Worm (Caenorhabditis elegans) whole organism, L1 larva: Measurements from ENCODE around the gene epic-2.

Source experiments
- C16A3.4 ChIP-seq: fragments of 150-350 bp; optimal IDR thresholded peaks from 2 replicates; lab custom pipeline; 2014; ENCODE audit warnings: missing biosample characterization, missing genetic modification characterization
- C34B4.2 ChIP-seq: sonication (generic microtip); optimal IDR thresholded peaks from 2 replicates; lab custom pipeline; 2017; ENCODE audit warnings: mild to moderate bottlenecking, missing genetic modification characterization, missing compliant biosample characterization
- Y116A8C.19 ChIP-seq: sonication (generic microtip); optimal IDR thresholded peaks from 2 replicates; lab custom pipeline; 2016; ENCODE audit warnings: missing compliant biosample characterization, missing genetic modification characterization, borderline replicate concordance
- alr-1 ChIP-seq: fragments of 200-800 bp; sonication (Bioruptor generic); optimal IDR thresholded peaks from 2 replicates; lab custom pipeline; 2018; ENCODE audit warnings: borderline replicate concordance, mild to moderate bottlenecking, missing genetic modification characterization, missing compliant biosample characterization
- ama-1 ChIP-seq: fragments of 150-350 bp; optimal IDR thresholded peaks from 2 replicates; lab custom pipeline; 2014
- blmp-1 ChIP-seq: fragments of 150-350 bp; optimal IDR thresholded peaks from 2 replicates; lab custom pipeline; 2014; ENCODE audit warnings: missing biosample characterization, missing genetic modification characterization
- ceh-63 ChIP-seq: fragments of 200-800 bp; sonication (Bioruptor generic); optimal IDR thresholded peaks from 2 replicates; lab custom pipeline; 2018; ENCODE audit warnings: mild to moderate bottlenecking, missing genetic modification characterization, missing compliant biosample characterization
- ceh-82 ChIP-seq, 3 experiments: fragments of 150-350 bp in 1 of 3; sonication (generic microtip) in 2 of 3; optimal IDR thresholded peaks; 2 replicates each; lab custom pipeline; 2014 to 2017; ENCODE audit warnings: missing biosample characterization in 3 of 3, missing genetic modification characterization in 3 of 3
- ceh-90 ChIP-seq: sonication (generic microtip); optimal IDR thresholded peaks from 2 replicates; lab custom pipeline; 2016; ENCODE audit warnings: missing genetic modification characterization, missing compliant biosample characterization
- dpl-1 ChIP-seq, 3 experiments: fragments of 150-350 bp in 2 of 3; sonication (generic microtip) in 1 of 3; optimal IDR thresholded peaks; 2 replicates each; lab custom pipeline; 2014 to 2017; ENCODE audit warnings: missing biosample characterization in 3 of 3, missing genetic modification characterization in 3 of 3, missing genetic modification reagents in 3 of 3
- dsc-1 ChIP-seq: sonication (generic microtip); optimal IDR thresholded peaks from 2 replicates; lab custom pipeline; 2016; ENCODE audit warnings: mild to moderate bottlenecking, missing genetic modification characterization, missing compliant biosample characterization
- efl-1 ChIP-seq, 4 experiments: fragments of 150-350 bp; optimal IDR thresholded peaks in 3 of 4; peaks in 1 of 4; 1 replicate in 1 of 4; 2 replicates in 3 of 4; lab custom pipeline; 2014; ENCODE audit warnings: missing biosample characterization in 2 of 4, missing genetic modification characterization in 2 of 4, missing genetic modification reagents in 2 of 4
- efl-3 ChIP-seq: fragments of 200-800 bp; sonication (Bioruptor generic); optimal IDR thresholded peaks from 2 replicates; lab custom pipeline; 2018; ENCODE audit warnings: mild to moderate bottlenecking, missing genetic modification characterization, missing compliant biosample characterization
- egl-13 ChIP-seq: sonication (generic microtip); optimal IDR thresholded peaks from 2 replicates; lab custom pipeline; 2016; ENCODE audit warnings: missing genotype, missing genetic modification reagents, missing genetic modification characterization, missing compliant biosample characterization
- elt-2 ChIP-seq: sonication (generic microtip); optimal IDR thresholded peaks from 2 replicates; lab custom pipeline; 2016; ENCODE audit warnings: missing genetic modification characterization, mild to moderate bottlenecking, inconsistent platforms, missing compliant biosample characterization, missing genetic modification reagents
- ets-5 ChIP-seq: fragments of 200-800 bp; sonication (Bioruptor generic); IDR thresholded peaks from 2 replicates; pipeline ENCODE4 v1.3.6; 2022; ENCODE audit warnings: missing genetic modification characterization, missing compliant biosample characterization
- fkh-10 ChIP-seq: sonication (generic microtip); optimal IDR thresholded peaks from 2 replicates; lab custom pipeline; 2017; ENCODE audit warnings: missing biosample characterization, missing genetic modification reagents, missing genetic modification characterization
- fkh-4 ChIP-seq: sonication (generic microtip); optimal IDR thresholded peaks from 2 replicates; lab custom pipeline; 2016; ENCODE audit warnings: missing compliant biosample characterization, missing genetic modification characterization, borderline replicate concordance
- grh-1 ChIP-seq: fragments of 200-800 bp; sonication (Bioruptor generic); IDR thresholded peaks from 2 replicates; pipeline ENCODE4 v1.3.6; 2022; ENCODE audit warnings: missing genetic modification reagents, missing genetic modification characterization, missing compliant biosample characterization
- hlh-17 ChIP-seq: fragments of 200-800 bp; sonication (Bioruptor generic); optimal IDR thresholded peaks from 2 replicates; lab custom pipeline; 2018; ENCODE audit warnings: missing genetic modification characterization, mild to moderate bottlenecking, missing compliant biosample characterization, moderate library complexity, borderline replicate concordance
- hpl-2 ChIP-seq: fragments of 150-350 bp; optimal IDR thresholded peaks from 2 replicates; lab custom pipeline; 2014; ENCODE audit warnings: missing biosample characterization, missing genetic modification reagents, missing genetic modification characterization
- isw-1 ChIP-seq: fragments of 200-800 bp; sonication (Bioruptor generic); IDR thresholded peaks from 2 replicates; pipeline ENCODE4 v1.3.6; 2022; ENCODE audit warnings: missing genetic modification characterization, missing compliant biosample characterization
- jun-1 ChIP-seq: fragments of 150-350 bp; optimal IDR thresholded peaks from 2 replicates; lab custom pipeline; 2014; ENCODE audit warnings: missing biosample characterization, missing genetic modification reagents, missing genetic modification characterization
- lin-13 ChIP-seq: fragments of 150-350 bp; optimal IDR thresholded peaks from 2 replicates; lab custom pipeline; 2014; ENCODE audit warnings: missing biosample characterization, missing genetic modification reagents, missing genetic modification characterization
- lin-14 ChIP-seq: fragments of 200-800 bp; sonication (Bioruptor generic); optimal IDR thresholded peaks from 2 replicates; lab custom pipeline; 2018; ENCODE audit warnings: mild to moderate bottlenecking, missing genetic modification characterization, moderate library complexity, missing compliant biosample characterization
- lin-15B ChIP-seq: fragments of 150-350 bp; sonication (generic microtip); optimal IDR thresholded peaks from 3 replicates; lab custom pipeline; 2014; ENCODE audit warnings: missing biosample characterization, missing genetic modification characterization
- lin-35 ChIP-seq, 2 experiments: fragments of 150-350 bp; optimal IDR thresholded peaks; 2 replicates each; lab custom pipeline; 2014; ENCODE audit warnings: missing biosample characterization in 2 of 2, missing genetic modification characterization in 2 of 2, missing genetic modification reagents in 2 of 2
- lin-39 ChIP-seq: fragments of 150-350 bp; optimal IDR thresholded peaks from 2 replicates; lab custom pipeline; 2014; ENCODE audit warnings: missing biosample characterization, missing genetic modification reagents, missing genetic modification characterization
- mef-2 ChIP-seq: fragments of 150-350 bp; optimal IDR thresholded peaks from 2 replicates; lab custom pipeline; 2014; ENCODE audit warnings: missing biosample characterization, missing genetic modification characterization
- nhr-19 ChIP-seq: fragments of 200-800 bp; sonication (Bioruptor generic); conservative IDR thresholded peaks from 2 replicates; pipeline ENCODE4 v1.3.6; 2022; ENCODE audit warnings: missing genetic modification characterization, missing compliant biosample characterization
- nhr-20 ChIP-seq: sonication (generic microtip); optimal IDR thresholded peaks from 2 replicates; lab custom pipeline; 2016; ENCODE audit warnings: mild to moderate bottlenecking, missing genetic modification characterization, missing compliant biosample characterization
- nhr-237 ChIP-seq: fragments of 150-350 bp; optimal IDR thresholded peaks from 2 replicates; lab custom pipeline; 2014; ENCODE audit warnings: missing biosample characterization, missing genetic modification characterization
- nhr-47 ChIP-seq: sonication (generic microtip); optimal IDR thresholded peaks from 2 replicates; lab custom pipeline; 2016; ENCODE audit warnings: mild to moderate bottlenecking, missing genetic modification characterization, moderate library complexity, missing compliant biosample characterization
- nhr-77 ChIP-seq: fragments of 150-350 bp; optimal IDR thresholded peaks from 2 replicates; lab custom pipeline; 2014; ENCODE audit warnings: missing biosample characterization, missing genetic modification characterization
- pag-3 ChIP-seq: sonication (generic microtip); optimal IDR thresholded peaks from 2 replicates; lab custom pipeline; 2017; ENCODE audit warnings: missing genetic modification characterization, mild to moderate bottlenecking, missing compliant biosample characterization, antibody characterized with exemption, borderline replicate concordance; ENCODE audit not compliant: insufficient read depth
- pax-3 ChIP-seq: fragments of 200-800 bp; sonication (Bioruptor generic); optimal IDR thresholded peaks from 2 replicates; lab custom pipeline; 2018; ENCODE audit warnings: mild to moderate bottlenecking, missing genetic modification characterization, moderate library complexity, missing compliant biosample characterization
- skn-1 ChIP-seq: fragments of 150-350 bp; optimal IDR thresholded peaks from 2 replicates; lab custom pipeline; 2014; ENCODE audit warnings: missing biosample characterization, missing genetic modification characterization
- snpc-4 ChIP-seq: fragments of 150-350 bp; optimal IDR thresholded peaks from 2 replicates; lab custom pipeline; 2014; ENCODE audit warnings: missing biosample characterization, missing genetic modification characterization
- snu-23 ChIP-seq: sonication (generic microtip); optimal IDR thresholded peaks from 2 replicates; lab custom pipeline; 2016; ENCODE audit warnings: missing genetic modification characterization, missing compliant biosample characterization
- sox-4 ChIP-seq: sonication (generic microtip); optimal IDR thresholded peaks from 2 replicates; lab custom pipeline; 2016; ENCODE audit warnings: missing genetic modification characterization, missing compliant biosample characterization
- sptf-1 ChIP-seq: fragments of 150-350 bp; optimal IDR thresholded peaks from 2 replicates; lab custom pipeline; 2014; ENCODE audit warnings: missing biosample characterization, missing genetic modification characterization
- tbx-2 ChIP-seq: sonication (generic microtip); optimal IDR thresholded peaks from 2 replicates; lab custom pipeline; 2016; ENCODE audit warnings: missing genetic modification characterization, missing compliant biosample characterization
- unc-62 ChIP-seq: fragments of 150-350 bp; optimal IDR thresholded peaks from 2 replicates; lab custom pipeline; 2014; ENCODE audit warnings: missing biosample characterization, missing genetic modification reagents, missing genetic modification characterization
- unc-98 ChIP-seq: fragments of 200-800 bp; sonication (Bioruptor generic); IDR thresholded peaks from 2 replicates; pipeline ENCODE4 v1.3.6; 2022; ENCODE audit warnings: missing genetic modification characterization, missing compliant biosample characterization
- vab-15 ChIP-seq: sonication (generic microtip); optimal IDR thresholded peaks from 2 replicates; lab custom pipeline; 2017; ENCODE audit warnings: missing genotype, mild to moderate bottlenecking, missing genetic modification characterization, missing compliant biosample characterization
- ztf-11 ChIP-seq, 2 experiments: sonication (generic microtip); optimal IDR thresholded peaks; 2 replicates each; lab custom pipeline; 2016 to 2017; ENCODE audit warnings: missing genetic modification characterization in 2 of 2, missing biosample characterization in 1 of 2, missing compliant biosample characterization in 1 of 2

The epic-2 gene

DNA sequence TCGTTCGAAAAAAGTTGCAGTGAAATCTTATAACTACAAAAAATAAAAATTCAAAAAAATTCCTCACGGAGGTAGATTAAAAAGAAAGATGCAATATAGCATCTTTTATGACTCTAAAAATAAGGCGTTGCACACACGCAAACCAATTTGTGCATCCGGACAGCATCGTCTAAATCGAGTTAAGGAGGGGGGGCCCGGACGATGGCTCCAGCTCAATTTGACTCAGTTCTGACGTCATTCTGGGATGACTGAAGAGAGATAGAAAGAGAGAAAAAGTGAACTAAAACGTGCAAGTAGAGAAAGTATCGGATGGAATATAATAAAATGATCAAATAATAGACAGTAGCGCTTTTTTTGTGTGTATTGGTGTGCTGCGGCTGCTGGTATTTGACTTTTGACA is 45.4 kb downstream of the epic-2 start (continued):
- TF ChIP-seq egl-13 (tag; lab: Kevin White, UChicago), result peak; percentile 21
- no peak for TF ChIP-seq fkh-4 (tag; lab: Kevin White, UChicago)
- TF ChIP-seq dsc-1 (tag; lab: Kevin White, UChicago), result no peak
- no peak for TF ChIP-seq ama-1
- TF ChIP-seq nhr-19, result no peak
- no peak for TF ChIP-seq skn-1 (tag; lab: Kevin White, UChicago)
- TF ChIP-seq fkh-10 (GFP tag; lab: Kevin White, UChicago), result peak; percentile 41
- no peak for TF ChIP-seq pag-3 (tag; lab: Kevin White, UChicago)
- no peak for TF ChIP-seq efl-3 (GFP tag; lab: Kevin White, UChicago)
- no peak for TF ChIP-seq pax-3 (tag; lab: Kevin White, UChicago)
- no peak for TF ChIP-seq nhr-20 (tag; lab: Kevin White, UChicago)
- no peak for TF ChIP-seq C34B4.2 (tag; lab: Kevin White, UChicago)
- TF ChIP-seq nhr-47 (tag; lab: Kevin White, UChicago), result peak; percentile 55
- TF ChIP-seq ceh-82 (tag; optimal IDR thresholded peaks at IDR 0.05; lab: Kevin White, UChicago), result peak in 2 of 3 experiments; percentile 16 to 30
- TF ChIP-seq nhr-237 (tag; lab: Kevin White, UChicago), result no peak
- no peak for TF ChIP-seq elt-2
- TF ChIP-seq ceh-90 (tag; lab: Kevin White, UChicago), result no peak
- TF ChIP-seq tbx-2 (tag; lab: Kevin White, UChicago), result peak; percentile 46
- no peak for TF ChIP-seq sptf-1 (tag; lab: Kevin White, UChicago)
- no peak for TF ChIP-seq vab-15
- TF ChIP-seq ztf-11 (tag; optimal IDR thresholded peaks at IDR 0.05; lab: Kevin White, UChicago), result no peak
- no peak for TF ChIP-seq lin-15B (tag; lab: Kevin White, UChicago)
- no peak for TF ChIP-seq jun-1 (tag; lab: Kevin White, UChicago)
- no peak for TF ChIP-seq lin-13
- no peak for TF ChIP-seq efl-1 (optimal IDR thresholded peaks at IDR 0.05; lab: Kevin White, UChicago)
- no peak for TF ChIP-seq efl-1 (GFP tag; optimal IDR thresholded peaks at IDR 0.05 in 1 of 2; lab: Kevin White, UChicago)
- peak; percentile 94 for TF ChIP-seq lin-14 (GFP tag; lab: Kevin White, UChicago)
- no peak for TF ChIP-seq hpl-2 (GFP tag; lab: Kevin White, UChicago)
- no peak for TF ChIP-seq C16A3.4 (tag; lab: Kevin White, UChicago)
- no peak for TF ChIP-seq isw-1 (GFP tag; lab: Robert Waterston, UW)
- TF ChIP-seq mef-2, result no peak
- TF ChIP-seq grh-1 (GFP tag; lab: Robert Waterston, UW), result no peak
- TF ChIP-seq unc-98, result no peak
- TF ChIP-seq blmp-1, result no peak
- TF ChIP-seq ets-5 (GFP tag; lab: Robert Waterston, UW), result no peak
- no peak for TF ChIP-seq alr-1
- TF ChIP-seq lin-35 (GFP tag; optimal IDR thresholded peaks at IDR 0.05; lab: Kevin White, UChicago), result peak in 1 of 2 experiments; percentile 5
- TF ChIP-seq Y116A8C.19, result no peak
- TF ChIP-seq snu-23 (GFP tag; lab: Kevin White, UChicago), result peak; percentile 27
- TF ChIP-seq nhr-77 (tag; lab: Kevin White, UChicago), result no peak
- TF ChIP-seq dpl-1 (GFP tag; optimal IDR thresholded peaks at IDR 0.05; lab: Kevin White, UChicago), result no peak
- no peak for TF ChIP-seq hlh-17 (GFP tag; lab: Kevin White, UChicago)
- TF ChIP-seq ceh-63 (GFP tag; lab: Kevin White, UChicago), result no peak
- no peak for TF ChIP-seq lin-39 (tag; lab: Kevin White, UChicago)
- no peak for TF ChIP-seq unc-62 (GFP tag; lab: Kevin White, UChicago)
- TF ChIP-seq snpc-4 (tag; lab: Kevin White, UChicago), result no peak
- TF ChIP-seq sox-4 (tag; lab: Kevin White, UChicago), result no peak
